Fruit fly (Drosophila melanogaster) whole organism, wandering third instar larva: ENCODE measurements around the gene Bre1.
A peak's percentile ranks its signal among the peaks of the same experiment; 100 is the strongest.

Experiments
- Abd-B ChIP-seq: fragments of >200 bp; optimal IDR thresholded peaks from 2 replicates; lab custom pipeline; 2017; ENCODE audit warnings: missing biosample characterization, missing genetic modification characterization
- CG9705 ChIP-seq: fragments of 200-800 bp; sonication (Bioruptor generic); optimal IDR thresholded peaks from 2 replicates; lab custom pipeline; 2018; ENCODE audit warnings: missing biosample characterization, mild to moderate bottlenecking, missing genetic modification characterization
- Dfd ChIP-seq: fragments of >200 bp; optimal IDR thresholded peaks from 2 replicates; lab custom pipeline; 2017; ENCODE audit warnings: missing biosample characterization, missing genetic modification characterization
- Dif ChIP-seq: fragments of 200-275, 200-300 bp; sonication (Bioruptor generic); optimal IDR thresholded peaks from 2 replicates; lab custom pipeline; 2018; ENCODE audit warnings: missing biosample characterization, missing genetic modification characterization; ENCODE audit not compliant: partially characterized antibody
- GATAd ChIP-seq: sonication (Bioruptor generic); optimal IDR thresholded peaks from 2 replicates; lab custom pipeline; 2016; ENCODE audit warnings: missing biosample characterization, missing genetic modification characterization
- HLH106 ChIP-seq: fragments of 200-800 bp; optimal IDR thresholded peaks from 3 replicates; lab custom pipeline; 2019; ENCODE audit warnings: missing biosample characterization, mild to moderate bottlenecking, missing genetic modification characterization, moderate library complexity
- Hnf4 ChIP-seq: fragments of 200-800 bp; sonication (Bioruptor generic); optimal IDR thresholded peaks from 2 replicates; lab custom pipeline; 2016; ENCODE audit warnings: missing biosample characterization, mild to moderate bottlenecking, missing genetic modification characterization
- Hr78 ChIP-seq: fragments of >200 bp; optimal IDR thresholded peaks from 2 replicates; lab custom pipeline; 2017; ENCODE audit warnings: missing biosample characterization, missing genetic modification characterization
- Jra ChIP-seq: sonication (Bioruptor generic); optimal IDR thresholded peaks from 2 replicates; lab custom pipeline; 2016; ENCODE audit warnings: missing biosample characterization, missing genetic modification characterization
- N ChIP-seq: fragments of >200 bp; optimal IDR thresholded peaks from 2 replicates; lab custom pipeline; 2018; ENCODE audit warnings: missing biosample characterization, missing external identifiers, missing genetic modification characterization
- OdsH ChIP-seq: fragments of 200-800 bp; sonication (Bioruptor generic); optimal IDR thresholded peaks from 2 replicates; lab custom pipeline; 2016; ENCODE audit warnings: missing biosample characterization, mild to moderate bottlenecking, missing genetic modification characterization
- Rel ChIP-seq, 2 experiments: fragments of 200-800 bp; sonication (Bioruptor generic) in 1 of 2; optimal IDR thresholded peaks; 2 replicates in 1 of 2; 3 replicates in 1 of 2; lab custom pipeline; 2016 to 2019; ENCODE audit warnings: mild to moderate bottlenecking in 2 of 2, missing biosample characterization in 2 of 2, missing genetic modification characterization in 2 of 2, moderate library complexity in 1 of 2
- Sp1 ChIP-seq: fragments of 200-800 bp; sonication (Bioruptor generic); optimal IDR thresholded peaks from 3 replicates; lab custom pipeline; 2019; ENCODE audit warnings: missing biosample characterization, mild to moderate bottlenecking, missing genetic modification characterization, moderate library complexity
- br ChIP-seq: fragments of 200-800 bp; sonication (Bioruptor generic); optimal IDR thresholded peaks from 2 replicates; lab custom pipeline; 2016; ENCODE audit warnings: missing biosample characterization, missing genetic modification characterization
- brk ChIP-seq: fragments of 200-800 bp; sonication (Bioruptor generic); optimal IDR thresholded peaks from 2 replicates; lab custom pipeline; 2016; ENCODE audit warnings: missing biosample characterization, mild to moderate bottlenecking, missing genetic modification characterization
- dl ChIP-seq, 2 experiments: fragments of 175-275, 200-275 bp in 1 of 2; fragments of 200-275 bp in 1 of 2; sonication (Bioruptor generic); optimal IDR thresholded peaks; lab custom pipeline; 2018; ENCODE audit warnings: mild to moderate bottlenecking in 2 of 2, missing biosample characterization in 2 of 2, missing genetic modification characterization in 2 of 2, moderate library complexity in 2 of 2; ENCODE audit not compliant: partially characterized antibody in 2 of 2, insufficient read depth in 1 of 2
- dmrt93B ChIP-seq: fragments of 200-800 bp; sonication (Bioruptor generic); optimal IDR thresholded peaks from 2 replicates; lab custom pipeline; 2018; ENCODE audit warnings: missing biosample characterization, mild to moderate bottlenecking, missing genetic modification characterization
- dsf ChIP-seq: sonication (Bioruptor generic); optimal IDR thresholded peaks from 2 replicates; lab custom pipeline; 2016; ENCODE audit warnings: missing biosample characterization, missing genetic modification characterization, borderline replicate concordance
- ey ChIP-seq: fragments of 200-800 bp; sonication (Bioruptor generic); optimal IDR thresholded peaks from 2 replicates; lab custom pipeline; 2016; ENCODE audit warnings: missing biosample characterization, missing genetic modification characterization
- foxo ChIP-seq, 2 experiments: fragments of 200-800 bp; sonication (Bioruptor generic); optimal IDR thresholded peaks; 2 replicates in 1 of 2; 3 replicates in 1 of 2; lab custom pipeline; 2016 to 2017; ENCODE audit warnings: missing biosample characterization in 2 of 2, missing genetic modification characterization in 2 of 2
- fru ChIP-seq: fragments of 200-800 bp; sonication (Bioruptor generic); optimal IDR thresholded peaks from 3 replicates; lab custom pipeline; 2016; ENCODE audit warnings: missing biosample characterization, mild to moderate bottlenecking, missing genetic modification characterization
- h ChIP-seq: fragments of 200-800 bp; sonication (Bioruptor generic); optimal IDR thresholded peaks from 3 replicates; lab custom pipeline; 2016; ENCODE audit warnings: missing biosample characterization, mild to moderate bottlenecking, missing genetic modification characterization
- jim ChIP-seq: fragments of 175-275, 200-325 bp; sonication (Bioruptor generic); optimal IDR thresholded peaks from 2 replicates; lab custom pipeline; 2016; ENCODE audit warnings: missing biosample characterization, mild to moderate bottlenecking, missing genetic modification characterization
- lola ChIP-seq: fragments of >200 bp; optimal IDR thresholded peaks from 2 replicates; lab custom pipeline; 2017; ENCODE audit warnings: missing biosample characterization, missing genetic modification characterization
- pan ChIP-seq: fragments of >200 bp; optimal IDR thresholded peaks from 2 replicates; lab custom pipeline; 2017
- psq ChIP-seq: fragments of 200-800 bp; sonication (Bioruptor generic); optimal IDR thresholded peaks from 3 replicates; lab custom pipeline; 2017; ENCODE audit warnings: missing biosample characterization, mild to moderate bottlenecking, missing genetic modification characterization, moderate library complexity
- rgr ChIP-seq: fragments of 200-800 bp; sonication (Bioruptor generic); optimal IDR thresholded peaks from 3 replicates; lab custom pipeline; 2016; ENCODE audit warnings: missing biosample characterization, mild to moderate bottlenecking, missing genetic modification characterization
- sage ChIP-seq: fragments of 200-800 bp; sonication (Bioruptor generic); optimal IDR thresholded peaks from 2 replicates; lab custom pipeline; 2016; ENCODE audit warnings: missing biosample characterization, mild to moderate bottlenecking, missing genetic modification characterization
- usp ChIP-seq: fragments of >200 bp; optimal IDR thresholded peaks from 2 replicates; lab custom pipeline; 2017; ENCODE audit warnings: missing biosample characterization, missing genetic modification characterization
- woc ChIP-seq: sonication (Bioruptor generic); optimal IDR thresholded peaks from 2 replicates; lab custom pipeline; 2016; ENCODE audit warnings: missing biosample characterization, mild to moderate bottlenecking, missing genetic modification characterization

The Bre1 gene

dm6 chr3L:5809201-5809584 is 15.2 kb upstream of the Bre1 start:
- TF ChIP-seq rgr (GFP tag; lab: Kevin White, UChicago): no peak
- peak; percentile 8 for TF ChIP-seq HLH106 (tag; lab: Kevin White, UChicago)

- TF ChIP-seq Rel (GFP tag; optimal IDR thresholded peaks at IDR 0.05; lab: Kevin White, UChicago) (no peak), Rel (tag; optimal IDR thresholded peaks at IDR 0.05; lab: Kevin White, UChicago) (peak; percentile 92), Hr78 (no peak)
Measured at dm6 chr3L:5808540-5809200, 14.7 kb upstream of the Bre1 start.

- TF ChIP-seq Abd-B (GFP tag; lab: Kevin White, UChicago) (no peak), br (peak; percentile 19), N (no peak), ey (peak; percentile 37), Dfd (GFP tag; lab: Kevin White, UChicago) (no peak), brk (GFP tag; lab: Kevin White, UChicago) (no peak), GATAd (no peak), h (GFP tag; lab: Kevin White, UChicago) (peak; percentile 42), CG9705 (GFP tag; lab: Kevin White, UChicago) (no peak), HLH106 (tag; lab: Kevin White, UChicago) (peak; percentile 36), fru (GFP tag; lab: Kevin White, UChicago) (peak; percentile 69), dl (GFP tag; optimal IDR thresholded peaks at IDR 0.05; lab: Kevin White, UChicago; ENCODE audit: insufficient read depth in 1 of 2, partially characterized antibody in 2 of 2) (no peak), woc (GFP tag; lab: Kevin White, UChicago) (peak; percentile 26), rgr (GFP tag; lab: Kevin White, UChicago) (peak; percentile 28), OdsH (no peak), Hnf4 (GFP tag; lab: Kevin White, UChicago) (peak; percentile 21), foxo (GFP tag; optimal IDR thresholded peaks at IDR 0.05; lab: Kevin White, UChicago) (peak in 1 of 2 experiments; percentile 48)
- TF ChIP-seq, all 38 proteins: peak for 9
Measured at dm6 chr3L:5808101-5808433, 14.1 kb upstream of the Bre1 start.

- TF ChIP-seq Rel (GFP tag; optimal IDR thresholded peaks at IDR 0.05; lab: Kevin White, UChicago) (no peak), Rel (tag; optimal IDR thresholded peaks at IDR 0.05; lab: Kevin White, UChicago) (no peak), CG9705 (GFP tag; lab: Kevin White, UChicago) (no peak), HLH106 (tag; lab: Kevin White, UChicago) (no peak)
Measured at dm6 chr3L:5807370-5808100, 13.5 kb upstream of the Bre1 start.

- TF ChIP-seq fru (GFP tag; lab: Kevin White, UChicago): no peak
- no peak for TF ChIP-seq Jra (GFP tag; lab: Kevin White, UChicago)
- TF ChIP-seq Hr78: no peak
- no peak for TF ChIP-seq jim
- no peak for TF ChIP-seq brk (GFP tag; lab: Kevin White, UChicago)
- TF ChIP-seq GATAd: no peak
- no peak for TF ChIP-seq ey
- no peak for TF ChIP-seq sage (GFP tag; lab: Kevin White, UChicago)
- TF ChIP-seq foxo (GFP tag; optimal IDR thresholded peaks at IDR 0.05; lab: Kevin White, UChicago): no peak
- no peak for TF ChIP-seq usp (GFP tag; lab: Kevin White, UChicago)
- no peak for TF ChIP-seq pan (lab: Kevin White, UChicago)
- TF ChIP-seq woc (GFP tag; lab: Kevin White, UChicago): no peak
- no peak for TF ChIP-seq Abd-B (GFP tag; lab: Kevin White, UChicago)
- TF ChIP-seq Dif: no peak
- no peak for TF ChIP-seq dmrt93B (GFP tag; lab: Kevin White, UChicago)
- TF ChIP-seq Hnf4 (GFP tag; lab: Kevin White, UChicago): no peak
- TF ChIP-seq dsf (GFP tag; lab: Kevin White, UChicago): no peak
Measured at dm6 chr3L:5802733-5803132, 8.7 kb upstream of the Bre1 start, which contains the start of gene CG42272. CG42272 (plus strand) TSS chr3L:5803033.

dm6 chr3L:5802063-5802531 is 8.1 kb upstream of the Bre1 start:
- peak; percentile 16 for TF ChIP-seq psq
- peak; percentile 41 for TF ChIP-seq Sp1 (GFP tag; lab: Kevin White, UChicago)
- TF ChIP-seq lola: no peak
